Worm (Caenorhabditis elegans) whole organism, L1 larva: ENCODE results near the gene C49A9.3.

Experiments used
- aha-1 ChIP-seq: fragments of 150-350 bp; optimal IDR thresholded peaks from 2 replicates; lab custom pipeline; 2014; ENCODE audit warnings: missing biosample characterization, missing genetic modification characterization
- blmp-1 ChIP-seq: fragments of 150-350 bp; optimal IDR thresholded peaks from 2 replicates; lab custom pipeline; 2014; ENCODE audit warnings: missing biosample characterization, missing genetic modification characterization
- fkh-10 ChIP-seq: sonication (generic microtip); optimal IDR thresholded peaks from 2 replicates; lab custom pipeline; 2017; ENCODE audit warnings: missing biosample characterization, missing genetic modification reagents, missing genetic modification characterization
- lin-13 ChIP-seq: fragments of 150-350 bp; optimal IDR thresholded peaks from 2 replicates; lab custom pipeline; 2014; ENCODE audit warnings: missing biosample characterization, missing genetic modification reagents, missing genetic modification characterization
- lir-3 ChIP-seq: sonication (generic microtip); optimal IDR thresholded peaks from 2 replicates; lab custom pipeline; 2016; ENCODE audit warnings: mild to moderate bottlenecking, missing genetic modification characterization, moderate library complexity, missing compliant biosample characterization; ENCODE audit not compliant: poor library complexity
- mdl-1 ChIP-seq, 2 experiments: fragments of 150-350 bp; optimal IDR thresholded peaks; 2 replicates each; lab custom pipeline; 2014 to 2017; ENCODE audit warnings: missing biosample characterization in 2 of 2, missing genetic modification characterization in 2 of 2, inconsistent platforms in 1 of 2
- sox-4 ChIP-seq: sonication (generic microtip); optimal IDR thresholded peaks from 2 replicates; lab custom pipeline; 2016; ENCODE audit warnings: missing genetic modification characterization, missing compliant biosample characterization
- unc-62 ChIP-seq: fragments of 150-350 bp; optimal IDR thresholded peaks from 2 replicates; lab custom pipeline; 2014; ENCODE audit warnings: missing biosample characterization, missing genetic modification reagents, missing genetic modification characterization
- unc-86 ChIP-seq: sonication (generic microtip); optimal IDR thresholded peaks from 2 replicates; lab custom pipeline; 2016; ENCODE audit warnings: missing genetic modification characterization, missing compliant biosample characterization
- vab-15 ChIP-seq: sonication (generic microtip); optimal IDR thresholded peaks from 2 replicates; lab custom pipeline; 2017; ENCODE audit warnings: missing genotype, mild to moderate bottlenecking, missing genetic modification characterization, missing compliant biosample characterization
- ztf-4 ChIP-seq: fragments of 150-350 bp; optimal IDR thresholded peaks from 2 replicates; lab custom pipeline; 2014; ENCODE audit warnings: missing biosample characterization, missing genetic modification characterization

DNA sequence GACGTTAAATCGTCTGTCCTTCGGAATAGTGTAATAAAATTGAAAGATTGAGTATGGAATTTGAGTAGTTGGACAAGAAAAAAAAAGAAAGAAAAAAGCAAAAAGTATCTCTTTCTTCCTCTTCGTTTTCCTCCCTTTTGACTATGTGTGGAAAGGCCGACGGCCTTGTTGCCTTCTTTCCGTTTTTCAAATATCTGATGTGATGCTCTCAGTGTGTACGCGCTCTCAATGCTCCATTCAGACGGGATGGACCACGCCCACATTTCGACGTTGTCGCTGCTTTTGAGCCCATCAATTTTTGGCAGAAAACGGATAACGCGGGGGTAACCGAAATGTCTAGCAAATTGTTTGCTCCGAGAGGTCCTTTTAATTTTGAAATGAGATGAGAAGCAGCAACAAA, 48.9 kb upstream of the C49A9.3 start:
- TF ChIP-seq ztf-4 (tag; lab: Kevin White, UChicago), result no peak
- no peak for TF ChIP-seq lir-3
- TF ChIP-seq vab-15, result no peak
- TF ChIP-seq mdl-1 (tag; optimal IDR thresholded peaks at IDR 0.05; lab: Kevin White, UChicago), result no peak
- TF ChIP-seq aha-1 (tag; lab: Kevin White, UChicago), result no peak
- no peak for TF ChIP-seq unc-86 (tag; lab: Kevin White, UChicago)
- TF ChIP-seq blmp-1 (tag; lab: Kevin White, UChicago), result no peak
- no peak for TF ChIP-seq unc-62 (GFP tag; lab: Kevin White, UChicago)
- TF ChIP-seq sox-4, result no peak
- TF ChIP-seq lin-13 (GFP tag; lab: Kevin White, UChicago), result no peak
- TF ChIP-seq fkh-10 (GFP tag; lab: Kevin White, UChicago), result peak; percentile 68
